Worm (Caenorhabditis elegans) whole organism, mixed stage, embryonic: ENCODE data around the gene clec-34.

ENCODE experiments used
- elt-3 ChIP-seq: fragments of 150-350 bp; optimal IDR thresholded peaks from 2 replicates; lab custom pipeline; 2014; ENCODE audit warnings: missing biosample characterization, missing genetic modification characterization
- ztf-11 ChIP-seq: fragments of 150-350 bp; optimal IDR thresholded peaks from 2 replicates; lab custom pipeline; 2014; ENCODE audit warnings: missing biosample characterization, missing genetic modification characterization

DNA sequence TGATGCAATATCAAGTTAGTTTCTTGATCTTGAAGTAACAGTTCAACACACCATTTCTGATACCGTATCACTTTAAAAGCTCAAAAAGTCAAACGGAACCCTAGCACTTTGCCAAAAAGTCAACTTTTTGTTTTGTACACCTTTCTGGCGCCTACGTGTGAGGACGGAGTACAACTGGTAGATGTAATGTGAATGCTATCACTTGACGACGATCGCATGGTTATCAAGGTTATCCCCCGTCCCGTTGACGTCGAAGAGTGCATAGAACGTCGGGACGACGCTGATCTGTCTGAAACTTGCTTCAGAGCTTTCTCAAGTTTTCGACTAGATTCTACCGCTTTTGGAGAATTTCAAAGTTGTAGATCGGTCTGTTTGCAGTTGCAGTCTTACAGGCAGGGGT is 44.4 kb downstream of the clec-34 start:
- no peak for TF ChIP-seq elt-3 (tag; lab: Kevin White, UChicago)
- no peak for TF ChIP-seq ztf-11 (tag; lab: Kevin White, UChicago)
